Fruit fly (Drosophila melanogaster) whole organism: ENCODE results near the gene CG8813.

Experiments used
- CG8478 ChIP-seq: fragments of >200 bp; optimal IDR thresholded peaks from 2 replicates; lab custom pipeline; 2018; ENCODE audit warnings: inconsistent platforms
- Dll ChIP-seq: fragments of >200 bp; optimal IDR thresholded peaks from 2 replicates; lab custom pipeline; 2017
- EcR ChIP-seq, 2 experiments: fragments of >200 bp; optimal IDR thresholded peaks; 2 replicates each; lab custom pipeline; 2017; ENCODE audit warnings: missing biosample characterization in 2 of 2, missing genetic modification characterization in 2 of 2, missing genetic modification reagents in 2 of 2
- psq ChIP-seq: fragments of >200 bp; optimal IDR thresholded peaks from 2 replicates; lab custom pipeline; 2017
- usp ChIP-seq: fragments of >200 bp; optimal IDR thresholded peaks from 2 replicates; lab custom pipeline; 2017; ENCODE audit warnings: missing biosample characterization, missing genetic modification characterization, mixed read lengths

dm6 chr2L:2830341-2830800 lies 39.1 kb upstream of the CG8813 start:
- TF ChIP-seq Dll (lab: Kevin White, UChicago), result peak; percentile 36
- no peak for TF ChIP-seq psq (lab: Kevin White, UChicago)
- TF ChIP-seq usp (GFP tag; lab: Kevin White, UChicago), result no peak
- TF ChIP-seq CG8478, result no peak
- no peak for TF ChIP-seq EcR (GFP tag; optimal IDR thresholded peaks at IDR 0.05; lab: Kevin White, UChicago)
